Fruit fly (Drosophila melanogaster) S2 (cell line): ENCODE results near the gene CG1231.

ENCODE experiments used
- CG8478 ChIP-seq: fragments of >200 bp; optimal IDR thresholded peaks from 2 replicates; lab custom pipeline; 2018
- CTCF ChIP-seq, 2 experiments: fragments of >200 bp; optimal IDR thresholded peaks; 2 replicates each; lab custom pipeline; 2018

CG1231 gene

DNA sequence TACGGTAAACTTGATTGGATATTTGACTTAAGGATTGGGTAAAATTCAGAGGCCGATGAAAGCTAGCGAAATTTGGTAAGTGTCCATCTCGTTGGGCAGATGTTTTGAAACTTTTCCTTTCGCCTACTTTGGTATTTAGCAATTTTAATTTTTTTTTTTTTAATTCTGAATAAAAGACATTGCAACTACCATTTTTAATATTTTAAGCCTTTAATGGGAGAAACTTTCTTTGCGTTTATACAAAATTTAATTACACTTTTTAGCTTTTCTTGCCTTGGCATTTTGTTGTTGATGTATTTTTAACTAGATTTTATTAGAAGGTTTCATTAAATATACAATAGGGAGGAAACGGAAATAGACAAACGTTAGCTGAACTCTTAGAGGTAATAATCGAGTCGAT lies 10.1 kb downstream of the CG1231 start, which contains the start of gene CG13884:
TSS of gene CG13884 (minus strand) at position 101 of the 400 bp plus-strand sequence.
- TF ChIP-seq CG8478 (lab: Kevin White, UChicago) (no peak), CTCF (optimal IDR thresholded peaks at IDR 0.05; lab: Kevin White, UChicago) (no peak)

DNA sequence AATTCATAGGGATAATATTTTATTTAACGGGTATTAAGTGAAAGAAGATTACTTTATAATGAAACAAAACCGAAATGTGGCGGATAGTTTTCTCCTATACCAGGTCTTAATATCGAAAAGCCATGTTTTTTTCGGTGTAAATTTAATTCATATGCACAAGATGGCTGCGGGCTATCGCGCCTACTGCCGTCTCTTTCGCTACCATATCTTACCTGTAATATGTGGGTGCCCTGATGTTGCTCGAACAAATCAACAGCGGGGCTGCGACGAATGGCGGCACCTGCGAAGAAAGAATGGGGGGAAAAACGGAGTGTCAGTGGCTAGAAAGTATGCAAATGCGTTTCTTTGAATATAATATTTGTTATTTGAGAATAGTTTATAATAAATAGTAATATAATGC lies 15.0 kb downstream of the CG1231 start:
- TF ChIP-seq CTCF (optimal IDR thresholded peaks at IDR 0.05; lab: Kevin White, UChicago) (no peak), CG8478 (lab: Kevin White, UChicago) (no peak)

DNA sequence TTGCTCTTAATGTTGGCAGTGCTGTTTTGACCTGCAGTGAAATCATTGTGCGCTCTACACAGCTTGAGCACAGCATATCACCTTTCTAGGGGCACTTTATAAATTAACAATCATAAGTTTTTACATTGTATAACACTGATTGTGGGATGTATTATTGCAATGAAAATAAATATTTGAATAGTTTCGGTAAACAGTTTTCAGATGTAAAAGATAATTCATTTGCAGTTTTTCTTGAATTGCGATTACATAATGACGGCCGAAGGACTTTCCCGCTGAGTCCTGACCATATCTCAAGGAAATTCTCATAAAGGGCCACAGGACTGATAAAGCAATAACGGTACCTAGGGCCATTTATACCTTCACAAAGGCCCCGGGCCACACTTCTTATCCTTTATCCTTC lies 18.4 kb downstream of the CG1231 start:
- TF ChIP-seq CG8478 (lab: Kevin White, UChicago): no peak
- no peak for TF ChIP-seq CTCF (optimal IDR thresholded peaks at IDR 0.05; lab: Kevin White, UChicago)

DNA sequence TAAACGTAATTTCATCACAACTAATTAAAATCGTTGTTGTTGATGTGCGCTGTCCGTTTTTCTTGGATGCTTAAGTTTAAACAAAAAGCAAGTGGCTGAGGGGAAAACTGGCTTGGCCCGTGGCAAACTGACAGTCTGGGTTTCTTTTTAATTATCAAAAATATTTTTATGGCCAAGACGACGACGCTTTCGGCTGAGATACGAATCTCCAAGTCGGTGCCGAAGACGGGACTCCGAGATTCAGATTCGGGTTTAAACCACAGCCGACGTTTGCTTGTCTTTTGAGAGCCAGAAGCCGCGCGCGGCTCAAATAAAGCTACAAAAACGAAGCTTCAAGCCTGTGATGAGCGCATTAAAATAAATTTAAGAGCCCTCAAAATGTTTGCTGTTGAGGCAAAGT lies 19.4 kb downstream of the CG1231 start:
- no peak for TF ChIP-seq CTCF (optimal IDR thresholded peaks at IDR 0.05; lab: Kevin White, UChicago)
- no peak for TF ChIP-seq CG8478 (lab: Kevin White, UChicago)

DNA sequence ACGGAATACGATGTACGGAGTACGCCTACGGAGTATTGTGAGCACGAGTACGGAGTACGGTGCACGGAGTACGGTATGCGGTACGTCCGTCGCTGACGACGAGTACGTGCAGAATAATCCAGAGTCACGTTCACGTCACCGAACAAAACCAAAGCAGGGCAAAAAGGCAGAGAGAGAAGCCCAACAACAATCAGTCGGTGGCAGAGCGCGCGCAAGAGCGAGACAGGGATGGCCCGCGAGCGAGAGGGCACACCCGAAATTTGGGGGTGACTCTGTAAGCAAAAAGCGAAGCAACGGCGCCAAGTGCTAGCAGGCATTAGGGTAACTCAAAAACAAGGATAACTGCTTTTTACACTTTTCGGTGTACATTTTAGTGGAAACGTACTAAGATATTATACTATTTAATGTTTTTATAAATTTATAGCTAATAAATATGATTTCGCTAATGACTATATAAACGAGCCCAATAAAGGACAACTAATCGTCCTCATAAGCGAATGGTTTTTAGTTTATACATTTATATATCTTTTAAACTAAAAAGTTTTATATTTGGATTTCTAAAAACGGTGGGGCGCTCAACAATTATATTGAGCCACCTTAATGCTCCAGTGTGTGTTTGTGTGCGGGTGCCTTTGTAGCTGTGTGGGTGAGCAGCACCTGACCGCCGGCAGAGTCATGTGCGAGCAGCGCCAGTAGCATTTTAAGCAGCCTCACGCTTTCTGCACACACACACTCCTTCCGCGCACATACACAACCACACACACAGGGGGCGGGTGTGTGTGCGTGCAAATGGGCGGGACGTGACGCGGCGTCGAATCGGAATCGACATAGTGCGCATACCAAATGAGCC lies 21.2 kb downstream of the CG1231 start:
- TF ChIP-seq CTCF (optimal IDR thresholded peaks at IDR 0.05; lab: Kevin White, UChicago) (no peak), CG8478 (lab: Kevin White, UChicago) (no peak)

DNA sequence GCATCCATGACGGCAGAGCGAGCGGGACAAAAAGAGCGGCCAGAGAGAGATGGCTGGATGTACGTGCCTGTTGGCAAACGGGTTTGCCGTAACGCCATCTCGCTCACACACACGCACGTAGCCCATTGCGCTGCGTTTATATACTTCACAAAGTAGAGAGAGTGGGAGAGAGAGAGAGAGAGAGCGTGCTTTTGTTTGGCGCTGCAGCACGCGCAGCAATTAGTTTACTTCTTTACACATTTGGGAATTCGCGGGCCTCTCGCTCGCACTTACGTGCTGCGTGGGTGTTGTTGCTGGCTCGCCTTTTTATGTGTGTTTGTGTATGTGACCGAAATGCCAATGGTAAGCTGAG lies 21.8 kb downstream of the CG1231 start:
- TF ChIP-seq CG8478 (lab: Kevin White, UChicago): peak; percentile 86
- TF ChIP-seq CTCF (optimal IDR thresholded peaks at IDR 0.05; lab: Kevin White, UChicago): peak; percentile 42 to 77

DNA sequence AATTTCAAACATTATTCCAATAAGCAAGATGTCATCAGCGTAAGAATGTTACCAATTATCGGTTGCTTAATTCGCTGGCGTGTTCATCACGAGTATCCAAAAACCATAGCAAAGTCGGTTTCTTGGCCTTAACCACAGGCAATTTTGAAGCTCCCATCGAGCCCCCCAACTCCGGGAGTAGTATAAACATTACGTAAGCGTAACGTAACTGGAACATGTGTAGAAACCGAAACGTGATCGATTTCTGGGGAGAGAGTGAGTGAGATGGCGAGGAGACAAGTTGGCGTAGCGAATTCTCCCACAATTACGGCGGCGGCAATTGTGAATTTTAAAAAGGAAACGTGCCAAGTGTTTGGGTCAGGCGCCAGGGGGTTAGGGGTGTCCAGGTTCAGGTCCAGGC lies 22.7 kb downstream of the CG1231 start:
- TF ChIP-seq CG8478 (lab: Kevin White, UChicago) (no peak), CTCF (optimal IDR thresholded peaks at IDR 0.05; lab: Kevin White, UChicago) (no peak)

DNA sequence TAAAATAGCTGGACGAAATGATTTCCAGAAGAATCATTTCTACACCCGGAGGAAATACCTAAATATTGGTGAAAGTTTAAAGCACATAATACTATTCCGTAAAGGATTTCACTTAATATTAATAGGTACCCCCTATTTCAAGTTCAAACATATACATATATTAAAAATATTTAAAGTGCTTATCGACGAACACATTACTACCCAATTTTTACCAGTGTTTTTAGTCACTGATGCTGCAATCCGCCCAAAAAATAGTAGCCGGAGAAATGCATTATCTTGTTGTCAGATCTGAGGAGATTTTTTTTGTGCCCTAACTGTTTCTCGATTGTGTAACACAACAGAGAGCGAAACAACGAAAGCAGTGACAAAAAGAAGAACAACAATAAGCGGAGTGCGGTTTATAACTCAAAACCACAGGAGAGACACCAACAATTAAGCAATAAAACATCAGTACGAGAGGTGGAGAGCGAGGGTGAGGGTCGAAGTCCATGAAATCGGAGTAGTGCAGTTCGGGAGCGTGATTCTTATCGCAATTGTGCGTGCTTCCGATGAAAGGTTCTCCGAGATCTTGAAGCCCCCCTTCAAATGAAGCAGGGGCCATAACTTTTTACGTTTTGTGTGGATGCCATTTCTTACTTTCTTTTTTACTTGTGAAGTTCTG lies 24.8 kb downstream of the CG1231 start:
- TF ChIP-seq CTCF (optimal IDR thresholded peaks at IDR 0.05; lab: Kevin White, UChicago) (no peak), CG8478 (lab: Kevin White, UChicago) (no peak)

DNA sequence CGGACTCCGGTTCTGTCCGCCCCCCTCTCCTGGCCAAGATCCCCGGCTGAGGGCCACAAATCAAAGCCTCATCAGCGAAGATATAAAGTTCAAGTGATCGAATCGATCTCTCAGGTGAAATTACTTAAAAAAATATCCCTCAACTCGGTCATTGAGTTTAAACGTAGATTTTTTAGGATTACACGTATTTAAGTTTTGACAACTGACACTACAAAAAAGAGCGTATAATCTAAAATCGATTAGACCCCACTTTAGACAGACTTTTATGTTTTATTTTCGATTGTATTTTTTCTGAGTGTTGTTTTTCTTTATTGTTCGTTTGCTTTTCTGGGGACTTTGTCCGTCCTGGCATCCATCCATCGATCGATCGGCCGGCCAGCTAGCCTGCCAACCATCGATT lies 28.9 kb downstream of the CG1231 start:
- no peak for TF ChIP-seq CTCF (optimal IDR thresholded peaks at IDR 0.05; lab: Kevin White, UChicago)
- no peak for TF ChIP-seq CG8478 (lab: Kevin White, UChicago)

DNA sequence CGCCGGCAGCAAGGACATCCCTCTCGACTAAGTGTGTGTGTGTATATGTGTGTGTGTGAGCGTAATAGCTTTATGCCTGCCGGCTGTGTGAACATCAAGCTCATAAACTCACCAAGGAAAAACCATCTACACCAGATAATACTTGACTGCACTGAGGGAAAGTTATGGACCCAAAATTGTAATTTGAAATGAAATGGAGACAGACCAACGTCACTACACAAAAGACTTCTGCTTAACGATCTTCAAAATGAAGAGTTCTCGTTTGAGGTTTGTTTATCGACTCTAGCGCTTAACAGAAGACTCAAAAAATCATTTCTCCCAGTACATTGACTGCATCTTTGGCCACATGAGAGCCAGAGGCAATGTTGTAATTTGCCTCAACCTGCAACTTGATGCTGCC lies 31.9 kb downstream of the CG1231 start:
- TF ChIP-seq CTCF (optimal IDR thresholded peaks at IDR 0.05; lab: Kevin White, UChicago): no peak
- TF ChIP-seq CG8478 (lab: Kevin White, UChicago): no peak

DNA sequence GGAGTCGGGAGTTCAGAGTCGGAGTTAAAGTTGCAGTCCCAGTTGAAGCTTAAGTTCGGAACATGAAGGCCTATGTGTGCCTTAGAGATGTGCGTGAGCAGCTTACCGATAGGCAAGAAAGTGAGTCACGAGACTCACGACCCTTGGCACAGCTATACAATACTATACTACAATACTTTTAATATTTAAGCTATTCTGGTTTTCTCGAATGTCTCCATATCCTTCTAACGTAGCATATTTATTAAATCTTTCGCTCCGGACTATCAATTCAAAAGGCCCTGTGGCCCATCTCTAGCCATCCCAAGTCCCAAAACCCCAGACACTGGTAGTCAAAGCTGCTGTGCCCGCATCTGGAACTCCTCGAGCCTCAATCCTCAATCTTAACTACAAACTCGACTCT lies 34.0 kb downstream of the CG1231 start:
- TF ChIP-seq CG8478 (lab: Kevin White, UChicago): no peak
- TF ChIP-seq CTCF (optimal IDR thresholded peaks at IDR 0.05; lab: Kevin White, UChicago): no peak

DNA sequence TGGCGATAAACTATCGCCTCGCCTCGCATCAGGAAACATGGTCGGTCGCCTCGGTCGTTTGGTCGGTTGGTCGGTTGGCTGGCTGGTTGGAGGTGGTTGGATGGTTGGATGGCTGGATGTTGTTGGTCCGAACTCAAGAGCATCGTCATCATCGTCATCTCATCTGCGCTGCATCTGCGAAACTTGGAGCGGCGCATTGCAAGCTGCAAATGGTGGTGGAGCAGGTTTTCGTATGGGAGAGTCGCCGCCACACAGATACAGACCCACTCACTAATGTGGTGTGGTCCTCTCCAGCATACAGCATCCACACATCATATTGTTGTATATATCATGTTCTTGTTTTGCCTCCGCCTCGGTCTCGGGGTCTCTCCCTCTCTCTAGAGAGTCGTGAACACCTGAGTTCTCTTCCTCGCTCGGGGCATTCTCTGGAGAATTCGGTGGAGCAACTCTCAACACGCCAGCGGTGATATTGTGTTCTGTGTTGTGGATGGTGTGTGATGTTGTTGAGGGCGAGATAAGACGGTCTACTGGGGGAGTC lies 36.5 kb downstream of the CG1231 start, which contains the start of gene trh:
TSS of gene trh (minus strand) at position 12 of the 538 bp plus-strand sequence.
- TF ChIP-seq CTCF (optimal IDR thresholded peaks at IDR 0.05; lab: Kevin White, UChicago) (no peak), CG8478 (lab: Kevin White, UChicago) (no peak)

DNA sequence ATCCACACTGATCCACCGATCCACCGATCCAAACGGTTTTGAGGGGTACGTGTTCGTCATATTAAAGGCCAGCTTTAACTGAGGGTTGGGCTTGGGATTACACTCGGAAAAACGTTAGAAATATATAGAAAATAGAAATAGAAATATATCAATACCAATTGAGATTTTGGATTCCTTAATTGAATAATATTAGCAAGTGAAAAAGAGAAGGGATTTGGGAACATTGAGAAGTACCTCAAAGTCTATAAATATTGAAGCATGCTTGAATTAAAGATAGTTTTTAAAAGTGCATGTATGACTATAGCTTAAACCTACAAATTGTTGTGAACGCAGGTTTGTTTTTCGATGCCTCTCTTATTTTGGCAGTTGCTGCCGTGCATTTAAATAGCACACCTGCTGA lies 39.0 kb downstream of the CG1231 start:
- TF ChIP-seq CTCF (optimal IDR thresholded peaks at IDR 0.05; lab: Kevin White, UChicago) (no peak), CG8478 (lab: Kevin White, UChicago) (no peak)

DNA sequence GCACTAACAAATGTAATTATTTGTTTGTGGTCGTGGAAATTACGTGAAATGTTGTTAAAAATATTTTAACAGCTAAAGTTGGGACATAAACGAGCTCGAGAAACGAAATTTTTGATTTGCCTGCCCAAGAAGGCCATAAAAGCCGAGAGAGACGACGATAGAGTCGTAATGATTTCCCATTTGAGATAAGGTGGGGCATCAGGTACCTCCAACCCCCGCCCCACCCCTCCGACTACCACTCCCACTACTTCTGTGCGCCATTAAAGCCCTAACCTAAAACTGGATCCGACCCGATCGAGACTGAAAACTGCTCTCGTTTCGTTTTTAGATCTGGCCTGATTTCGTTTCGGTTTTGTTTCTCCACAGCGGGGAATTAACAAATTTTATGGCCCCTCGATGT lies 44.0 kb downstream of the CG1231 start:
- no peak for TF ChIP-seq CTCF (optimal IDR thresholded peaks at IDR 0.05; lab: Kevin White, UChicago)
- TF ChIP-seq CG8478 (lab: Kevin White, UChicago): no peak
